Fruit fly (Drosophila melanogaster): Measurements from ENCODE around the gene Tsp96F.
A peak's percentile ranks its signal among the peaks of the same experiment; 100 is the strongest.

The Tsp96F gene

DNA sequence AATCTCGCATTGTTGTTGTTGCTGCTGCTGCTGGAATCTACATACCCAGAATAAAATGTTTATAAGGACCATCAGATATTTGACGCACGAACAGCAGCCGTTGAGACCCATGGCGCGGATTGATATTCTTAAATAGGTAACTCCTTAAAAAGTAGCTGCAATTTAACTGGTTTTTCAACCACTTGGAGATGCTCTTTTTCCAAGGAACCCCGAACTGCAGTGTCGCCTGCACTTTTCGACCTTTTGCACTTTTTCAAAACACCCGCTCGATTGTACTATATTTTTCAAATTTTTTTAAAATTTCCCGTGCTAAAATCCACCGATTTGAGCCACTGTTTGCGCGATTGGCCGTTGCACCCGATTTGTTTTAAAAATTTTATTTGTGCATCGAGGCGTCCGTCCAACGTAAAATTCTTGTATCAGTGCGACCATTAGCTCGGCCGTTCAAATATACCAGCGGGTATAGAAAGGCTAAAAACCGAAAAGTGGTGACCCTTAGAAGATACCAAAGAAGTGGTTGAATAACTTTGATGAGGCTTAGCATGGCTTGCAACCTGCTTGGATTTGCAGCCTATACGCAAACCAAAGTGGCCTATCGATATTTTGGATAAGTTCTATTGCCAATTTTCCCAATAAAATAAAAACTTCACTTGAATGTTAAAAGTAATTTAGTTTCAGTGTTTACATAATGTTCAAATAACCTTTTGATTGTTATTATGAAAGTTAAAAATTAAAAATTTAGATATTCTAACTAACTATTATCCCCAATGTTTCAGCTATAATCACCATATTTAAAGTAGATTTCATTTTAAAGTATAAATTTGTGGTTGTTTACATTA is at the start of gene Tsp96F:
Tsp96F (minus strand) TSS at position 457 of the 839 bp plus-strand sequence.
- TF ChIP-seq rn (GFP tag; IDR thresholded peaks at IDR 0.05) (no peak), CG4496 (GFP tag; IDR thresholded peaks at IDR 0.05) (0 out of 3 replicates have a peak, but pooled peaks have one; percentile 40), Pif1A (GFP tag; optimal IDR thresholded peaks at IDR 0.05) (no peak), CG12605 (GFP tag; IDR thresholded peaks at IDR 0.05) (peak; percentile 42), EcR (GFP tag; optimal IDR thresholded peaks at IDR 0.05) (peak; percentile 14), CG8159 (tag; optimal IDR thresholded peaks at IDR 0.05) (no peak), CG14655 (GFP tag; optimal IDR thresholded peaks at IDR 0.05) (no peak), D1 (tag; optimal IDR thresholded peaks at IDR 0.05) (peak; percentile 18), gl (tag; optimal IDR thresholded peaks at IDR 0.05) (no peak), Snoo (tag; optimal IDR thresholded peaks at IDR 0.05) (no peak), CG34367 (tag; optimal IDR thresholded peaks at IDR 0.05) (no peak)

DNA sequence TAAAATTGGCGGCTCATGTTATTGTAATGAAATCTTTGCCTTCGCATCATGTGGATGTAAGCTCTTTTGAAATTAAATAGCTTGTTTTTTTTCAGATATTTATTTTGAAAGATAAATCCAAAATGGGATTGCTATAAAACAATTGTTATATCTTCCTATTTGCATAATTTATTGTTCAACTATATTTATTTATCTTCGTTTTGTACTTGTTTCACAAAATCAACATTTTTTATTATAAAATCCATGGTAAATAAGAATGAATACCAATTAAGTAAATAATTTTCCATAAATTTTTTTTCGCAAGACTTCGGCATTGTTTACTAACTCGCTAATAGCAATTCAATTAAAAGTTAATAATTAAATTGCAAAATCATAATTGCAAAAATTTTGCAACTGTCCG is 41.3 kb upstream of the Tsp96F start, which contains the start of gene CG14546:
CG14546 (minus strand) TSS at position 101 of the 400 bp plus-strand sequence.
- TF ChIP-seq rn (GFP tag; IDR thresholded peaks at IDR 0.05): no peak
- no peak for TF ChIP-seq CG14655 (GFP tag; optimal IDR thresholded peaks at IDR 0.05)
- TF ChIP-seq CG13204 (GFP tag; optimal IDR thresholded peaks at IDR 0.05): no peak
- no peak for TF ChIP-seq D1 (tag; optimal IDR thresholded peaks at IDR 0.05)
- no peak for TF ChIP-seq CG9948 (tag; optimal IDR thresholded peaks at IDR 0.05)
- no peak for TF ChIP-seq CG15710 (tag; optimal IDR thresholded peaks at IDR 0.05)
- no peak for TF ChIP-seq CG4496 (GFP tag; IDR thresholded peaks at IDR 0.05)
- no peak for TF ChIP-seq gl (tag; optimal IDR thresholded peaks at IDR 0.05)
- no peak for TF ChIP-seq Ets98B (GFP tag; IDR thresholded peaks at IDR 0.05)
- TF ChIP-seq CG12605 (GFP tag; IDR thresholded peaks at IDR 0.05): no peak
- TF ChIP-seq Pif1A (GFP tag; optimal IDR thresholded peaks at IDR 0.05): no peak
- TF ChIP-seq CG8159 (tag; optimal IDR thresholded peaks at IDR 0.05): no peak
- TF ChIP-seq CG10348 (GFP tag; IDR thresholded peaks at IDR 0.05): no peak
- TF ChIP-seq Snoo (tag; optimal IDR thresholded peaks at IDR 0.05): no peak
- no peak for TF ChIP-seq fd96Ca (GFP tag; IDR thresholded peaks at IDR 0.05)

DNA sequence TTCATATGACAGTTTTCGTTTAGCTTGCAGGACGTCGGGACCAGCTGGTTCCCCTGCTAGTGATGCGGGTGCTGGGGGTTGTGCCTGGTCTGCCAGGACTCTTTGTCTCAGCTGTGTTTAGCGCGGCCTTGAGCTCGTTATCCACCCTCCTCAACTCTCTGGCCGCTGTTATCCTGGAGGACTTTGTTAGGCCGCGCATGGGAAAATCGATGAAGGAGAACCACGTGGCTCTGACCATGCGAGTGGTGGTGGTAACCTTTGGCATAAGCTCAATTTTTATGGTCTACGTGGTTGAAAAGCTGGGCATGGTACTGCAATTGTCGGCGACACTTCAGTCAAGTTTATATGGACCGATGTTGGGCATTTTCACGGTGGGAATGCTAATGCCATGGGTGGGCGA is 38.7 kb upstream of the Tsp96F start:
- TF ChIP-seq fd96Ca (GFP tag; IDR thresholded peaks at IDR 0.05): no peak
- TF ChIP-seq CG17806 (tag; optimal IDR thresholded peaks at IDR 0.05): no peak
- TF ChIP-seq CG8301 (tag; optimal IDR thresholded peaks at IDR 0.05): no peak
- no peak for TF ChIP-seq CG15710 (tag; optimal IDR thresholded peaks at IDR 0.05)
- no peak for TF ChIP-seq CG34367 (tag; optimal IDR thresholded peaks at IDR 0.05)
- no peak for TF ChIP-seq Pif1A (GFP tag; optimal IDR thresholded peaks at IDR 0.05)
- no peak for TF ChIP-seq CG8159 (tag; optimal IDR thresholded peaks at IDR 0.05)
- TF ChIP-seq Snoo (tag; optimal IDR thresholded peaks at IDR 0.05): no peak
- TF ChIP-seq CG14655 (GFP tag; optimal IDR thresholded peaks at IDR 0.05): no peak
- TF ChIP-seq EcR (GFP tag; optimal IDR thresholded peaks at IDR 0.05): no peak
- TF ChIP-seq gl (tag; optimal IDR thresholded peaks at IDR 0.05): no peak
- TF ChIP-seq rn (GFP tag; IDR thresholded peaks at IDR 0.05): no peak
- TF ChIP-seq CG4496 (GFP tag; IDR thresholded peaks at IDR 0.05): no peak
- no peak for TF ChIP-seq CG32121 (GFP tag; IDR thresholded peaks at IDR 0.05)
- TF ChIP-seq CG9948 (tag; optimal IDR thresholded peaks at IDR 0.05): no peak
- no peak for TF ChIP-seq Ets98B (GFP tag; IDR thresholded peaks at IDR 0.05)

DNA sequence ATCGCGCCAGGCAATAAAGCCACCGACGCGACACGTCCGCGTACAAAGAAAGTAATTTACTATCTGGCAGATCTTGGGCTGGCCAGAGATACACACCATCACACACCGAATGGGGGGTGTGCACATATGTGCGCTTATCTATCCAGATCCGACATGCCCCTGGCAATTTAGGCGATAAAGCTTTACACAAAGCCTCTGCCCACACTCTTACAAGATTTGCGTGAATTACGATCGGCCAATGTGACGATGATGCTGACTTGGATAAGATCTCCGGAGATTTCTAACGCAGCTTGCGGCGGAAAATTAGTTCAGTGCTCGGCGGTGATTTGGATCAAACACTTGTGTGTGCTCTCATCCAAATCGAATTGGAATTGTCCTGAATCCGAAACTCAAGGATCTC is 25.5 kb upstream of the Tsp96F start, which contains the start of gene kumpel:
kumpel (plus strand) TSS at position 301 of the 400 bp plus-strand sequence.
- TF ChIP-seq CG8301 (tag; optimal IDR thresholded peaks at IDR 0.05): no peak
- TF ChIP-seq CG10348 (GFP tag; IDR thresholded peaks at IDR 0.05): no peak
- no peak for TF ChIP-seq CG15710 (tag; optimal IDR thresholded peaks at IDR 0.05)
- TF ChIP-seq fd96Ca (GFP tag; IDR thresholded peaks at IDR 0.05): no peak
- no peak for TF ChIP-seq CG9948 (tag; optimal IDR thresholded peaks at IDR 0.05)
- TF ChIP-seq gl (tag; optimal IDR thresholded peaks at IDR 0.05): no peak
- TF ChIP-seq EcR (GFP tag; optimal IDR thresholded peaks at IDR 0.05): no peak
- no peak for TF ChIP-seq CG17806 (tag; optimal IDR thresholded peaks at IDR 0.05)
- no peak for TF ChIP-seq Pif1A (GFP tag; optimal IDR thresholded peaks at IDR 0.05)
- TF ChIP-seq Pif1B (GFP tag; optimal IDR thresholded peaks at IDR 0.05): no peak
- no peak for TF ChIP-seq CG8159 (tag; optimal IDR thresholded peaks at IDR 0.05)
- TF ChIP-seq CG12605 (GFP tag; IDR thresholded peaks at IDR 0.05): no peak
- no peak for TF ChIP-seq rn (GFP tag; IDR thresholded peaks at IDR 0.05)
- TF ChIP-seq CG34367 (tag; optimal IDR thresholded peaks at IDR 0.05): no peak
- no peak for TF ChIP-seq Snoo (tag; optimal IDR thresholded peaks at IDR 0.05)
- no peak for TF ChIP-seq CG14655 (GFP tag; optimal IDR thresholded peaks at IDR 0.05)

DNA sequence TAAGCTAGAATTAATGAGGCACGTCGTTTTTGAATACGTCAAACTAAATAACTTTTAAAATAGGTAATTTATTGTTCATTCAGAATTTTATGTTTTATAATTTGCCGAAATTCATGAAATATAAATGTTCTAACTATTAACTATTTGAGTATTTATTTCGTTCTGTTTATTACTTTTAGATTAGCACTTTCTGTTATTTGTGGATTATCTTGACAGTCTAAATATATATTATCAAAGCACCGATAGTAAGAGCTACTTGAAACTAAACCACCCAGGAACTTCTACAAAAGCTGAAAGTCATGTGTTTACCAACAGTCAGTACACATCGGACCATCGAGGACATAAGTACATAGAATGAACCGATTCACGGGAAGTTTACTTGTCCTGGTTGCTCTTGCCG is 21.1 kb upstream of the Tsp96F start, which contains the start of gene CG31089:
CG31089 (plus strand) TSS at position 301 of the 400 bp plus-strand sequence.
- TF ChIP-seq gl (tag; optimal IDR thresholded peaks at IDR 0.05): no peak
- TF ChIP-seq CG17806 (tag; optimal IDR thresholded peaks at IDR 0.05): no peak

DNA sequence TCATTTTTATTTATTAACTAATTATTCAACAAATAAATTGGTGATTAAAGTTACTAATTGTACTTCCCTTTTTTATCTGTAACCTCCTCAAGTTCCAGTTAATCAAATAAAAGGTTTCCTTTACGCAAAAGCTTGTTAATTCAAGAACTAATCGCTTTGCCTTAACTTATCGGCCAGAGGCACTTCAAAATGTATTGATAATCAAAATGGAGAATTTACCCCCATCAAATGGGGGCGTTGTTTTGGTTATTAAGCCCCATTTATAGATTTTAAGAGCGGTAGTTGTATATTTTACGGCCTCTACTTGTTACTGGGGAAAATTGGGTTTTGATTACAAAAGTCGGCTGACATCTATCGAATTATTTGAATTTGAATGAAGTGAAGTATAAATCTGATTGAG is 18.5 kb upstream of the Tsp96F start, which contains the start of gene CG31091:
CG31091 (plus strand) TSS at position 214 of the 400 bp plus-strand sequence.
- TF ChIP-seq CG8301 (tag; optimal IDR thresholded peaks at IDR 0.05) (no peak), CG10348 (GFP tag; IDR thresholded peaks at IDR 0.05) (no peak), Ets98B (GFP tag; IDR thresholded peaks at IDR 0.05) (no peak)

Data from whole organism, pupa.